Worm (Caenorhabditis elegans) whole organism, L2 larva: ENCODE data around the gene isp-1.

Experiments used
- F13H6.1 ChIP-seq: sonication (generic microtip); optimal IDR thresholded peaks from 2 replicates; lab custom pipeline; 2016; ENCODE audit warnings: missing genetic modification characterization, missing compliant biosample characterization
- elt-1 ChIP-seq: fragments of 150-350 bp; optimal IDR thresholded peaks from 2 replicates; lab custom pipeline; 2014; ENCODE audit warnings: missing biosample characterization, missing genetic modification characterization
- unc-62 ChIP-seq: fragments of 150-350 bp; optimal IDR thresholded peaks from 2 replicates; lab custom pipeline; 2014; ENCODE audit warnings: missing biosample characterization, missing genetic modification reagents, missing genetic modification characterization
- ztf-4 ChIP-seq: fragments of 150-350 bp; optimal IDR thresholded peaks from 2 replicates; lab custom pipeline; 2014; ENCODE audit warnings: missing biosample characterization, missing genetic modification characterization

- TF ChIP-seq unc-62 (GFP tag; lab: Kevin White, UChicago): no peak
- no peak for TF ChIP-seq F13H6.1
- TF ChIP-seq elt-1 (tag; lab: Kevin White, UChicago): no peak
- no peak for TF ChIP-seq ztf-4 (tag; lab: Kevin White, UChicago)
These were observed 46.7 kb upstream of the isp-1 start for ce11 chrIV:8182566-8182965.
